Worm (Caenorhabditis elegans): ENCODE results near the gene C33D9.6.

The C33D9.6 gene

ce11 chrIV:8794895-8795665 lies 17.1 kb upstream of the C33D9.6 start (continued):
- peak; percentile 60 for TF ChIP-seq B0035.1 (tag; optimal IDR thresholded peaks at IDR 0.05)
- no peak for TF ChIP-seq lag-1 (GFP tag; IDR thresholded peaks at IDR 0.05)
- TF ChIP-seq dpff-1 (tag; optimal IDR thresholded peaks at IDR 0.05), result no peak
- no peak for TF ChIP-seq T26A5.8 (tag; optimal IDR thresholded peaks at IDR 0.05)
- no peak for TF ChIP-seq F39B2.1 (GFP tag; IDR thresholded peaks at IDR 0.05)
- peak; percentile 89 for TF ChIP-seq madf-10 (tag; optimal IDR thresholded peaks at IDR 0.05)
- TF ChIP-seq nhr-120 (GFP tag; IDR thresholded peaks at IDR 0.05), result no peak
- no peak for TF ChIP-seq zim-3 (tag; optimal IDR thresholded peaks at IDR 0.05)
- peak; percentile 93 for TF ChIP-seq ztf-26 (tag; optimal IDR thresholded peaks at IDR 0.05)
- no peak for TF ChIP-seq rec-8 (tag; optimal IDR thresholded peaks at IDR 0.05)
- TF ChIP-seq ceh-91 (GFP tag; IDR thresholded peaks at IDR 0.05), result no peak
- no peak for TF ChIP-seq hrde-1 (tag; optimal IDR thresholded peaks at IDR 0.05; ENCODE audit: borderline replicate concordance)
- TF ChIP-seq hlh-12 (tag; optimal IDR thresholded peaks at IDR 0.05), result no peak
- 0 out of 2 replicates have a peak, but pooled peaks have one; percentile 57 for TF ChIP-seq let-526 (GFP tag; IDR thresholded peaks at IDR 0.05)
- no peak for TF ChIP-seq aptf-3 (GFP tag; IDR thresholded peaks at IDR 0.05)
- peak; percentile 69 for TF ChIP-seq nhr-90 (tag; optimal IDR thresholded peaks at IDR 0.05)
- TF ChIP-seq egl-44 (GFP tag; IDR thresholded peaks at IDR 0.05), result 0 out of 2 replicates have a peak, but pooled peaks have one; percentile 60
- TF ChIP-seq lin-40 (tag; optimal IDR thresholded peaks at IDR 0.05), result peak; percentile 83
- peak; percentile 36 for TF ChIP-seq snpc-4 (GFP tag; optimal IDR thresholded peaks at IDR 0.05)
- peak; percentile 1 to 71 (median 68) for TF ChIP-seq snpc-4 (tag; optimal IDR thresholded peaks at IDR 0.05)
- no peak for TF ChIP-seq snpc-1.3 (tag; optimal IDR thresholded peaks at IDR 0.05; ENCODE audit: insufficient read depth)
- TF ChIP-seq nhr-27 (tag; optimal IDR thresholded peaks at IDR 0.05), result no peak
- no peak for TF ChIP-seq unc-62 (GFP tag; optimal IDR thresholded peaks at IDR 0.05)
- TF ChIP-seq sptf-2 (GFP tag; optimal IDR thresholded peaks at IDR 0.05), result no peak
- peak; percentile 70 to 80 for TF ChIP-seq let-607 (tag; optimal IDR thresholded peaks at IDR 0.05)
- peak; percentile 83 for TF ChIP-seq lin-26 (GFP tag; IDR thresholded peaks at IDR 0.05)
- no peak for TF ChIP-seq attf-6 (GFP tag; IDR thresholded peaks at IDR 0.05)
- no peak for TF ChIP-seq dpl-1 (GFP tag; optimal IDR thresholded peaks at IDR 0.05)
- peak; percentile 49; the same call in 1 of the 2 replicates for TF ChIP-seq cebp-1 (GFP tag; IDR thresholded peaks at IDR 0.05)
- peak; percentile 94 for TF ChIP-seq cebp-1 (tag; optimal IDR thresholded peaks at IDR 0.05)
- TF ChIP-seq ZK185.1 (tag; optimal IDR thresholded peaks at IDR 0.05; ENCODE audit: poor library complexity, severe bottlenecking), result no peak
- TF ChIP-seq F37B4.10 (GFP tag; IDR thresholded peaks at IDR 0.05), result 0 out of 2 replicates have a peak, but pooled peaks have one; percentile 67
- TF ChIP-seq ztf-28 (GFP tag; IDR thresholded peaks at IDR 0.05), result no peak
- TF ChIP-seq ztf-22 (GFP tag; optimal IDR thresholded peaks at IDR 0.05), result peak; percentile 92
- no peak; the same call in 1 of the 2 replicates for TF ChIP-seq Y95B8A.8 (GFP tag; IDR thresholded peaks at IDR 0.05)
- peak; percentile 22; the same call in 1 of the 2 replicates for TF ChIP-seq ekl-4 (GFP tag; IDR thresholded peaks at IDR 0.05)
- no peak; the same call in none of the 2 replicates for TF ChIP-seq B0336.3 (GFP tag; IDR thresholded peaks at IDR 0.05)
- TF ChIP-seq madf-3 (GFP tag; IDR thresholded peaks at IDR 0.05), result no peak
- no peak for TF ChIP-seq cebp-2 (GFP tag; IDR thresholded peaks at IDR 0.05)
- no peak for TF ChIP-seq F55B11.4 (tag; optimal IDR thresholded peaks at IDR 0.05; ENCODE audit: borderline replicate concordance, insufficient read depth)
- no peak for TF ChIP-seq fkh-3 (tag; optimal IDR thresholded peaks at IDR 0.05)
- TF ChIP-seq madf-6 (GFP tag; IDR thresholded peaks at IDR 0.05), result no peak
- no peak for TF ChIP-seq madf-8 (GFP tag; conservative IDR thresholded peaks at IDR 0.05)
- no peak for TF ChIP-seq nhr-179 (tag; optimal IDR thresholded peaks at IDR 0.05)
- TF ChIP-seq F57A8.1 (GFP tag; optimal IDR thresholded peaks at IDR 0.05), result no peak
- TF ChIP-seq hsf-1 (GFP tag; IDR thresholded peaks at IDR 0.05), result no peak
- TF ChIP-seq D2030.7 (GFP tag; IDR thresholded peaks at IDR 0.05), result no peak
